Fruit fly (Drosophila melanogaster) whole organism, wandering third instar larva: ENCODE data around the gene Sdic1.
A peak's percentile ranks its signal among the peaks of the same experiment; 100 is the strongest.

Experiments used
- Abd-B ChIP-seq: fragments of >200 bp; optimal IDR thresholded peaks from 2 replicates; lab custom pipeline; 2017; ENCODE audit warnings: missing biosample characterization, missing genetic modification characterization
- CG32264 ChIP-seq: fragments of 200-800 bp; sonication (Bioruptor generic); optimal IDR thresholded peaks from 2 replicates; lab custom pipeline; 2016; ENCODE audit warnings: missing biosample characterization, missing genetic modification characterization
- CG9705 ChIP-seq: fragments of 200-800 bp; sonication (Bioruptor generic); optimal IDR thresholded peaks from 2 replicates; lab custom pipeline; 2018; ENCODE audit warnings: missing biosample characterization, mild to moderate bottlenecking, missing genetic modification characterization
- Myc ChIP-seq: fragments of >200 bp; optimal IDR thresholded peaks from 2 replicates; lab custom pipeline; 2017
- OdsH ChIP-seq: fragments of 200-800 bp; sonication (Bioruptor generic); optimal IDR thresholded peaks from 2 replicates; lab custom pipeline; 2016; ENCODE audit warnings: missing biosample characterization, mild to moderate bottlenecking, missing genetic modification characterization
- br ChIP-seq: fragments of 200-800 bp; sonication (Bioruptor generic); optimal IDR thresholded peaks from 2 replicates; lab custom pipeline; 2016; ENCODE audit warnings: missing biosample characterization, missing genetic modification characterization
- dl ChIP-seq, 2 experiments: fragments of 175-275, 200-275 bp in 1 of 2; fragments of 200-275 bp in 1 of 2; sonication (Bioruptor generic); optimal IDR thresholded peaks; lab custom pipeline; 2018; ENCODE audit warnings: mild to moderate bottlenecking in 2 of 2, missing biosample characterization in 2 of 2, missing genetic modification characterization in 2 of 2, moderate library complexity in 2 of 2; ENCODE audit not compliant: partially characterized antibody in 2 of 2, insufficient read depth in 1 of 2
- dmrt93B ChIP-seq: fragments of 200-800 bp; sonication (Bioruptor generic); optimal IDR thresholded peaks from 2 replicates; lab custom pipeline; 2018; ENCODE audit warnings: missing biosample characterization, mild to moderate bottlenecking, missing genetic modification characterization
- ey ChIP-seq: fragments of 200-800 bp; sonication (Bioruptor generic); optimal IDR thresholded peaks from 2 replicates; lab custom pipeline; 2016; ENCODE audit warnings: missing biosample characterization, missing genetic modification characterization
- h ChIP-seq: fragments of 200-800 bp; sonication (Bioruptor generic); optimal IDR thresholded peaks from 3 replicates; lab custom pipeline; 2016; ENCODE audit warnings: missing biosample characterization, mild to moderate bottlenecking, missing genetic modification characterization
- usp ChIP-seq: fragments of >200 bp; optimal IDR thresholded peaks from 2 replicates; lab custom pipeline; 2017; ENCODE audit warnings: missing biosample characterization, missing genetic modification characterization
- woc ChIP-seq: sonication (Bioruptor generic); optimal IDR thresholded peaks from 2 replicates; lab custom pipeline; 2016; ENCODE audit warnings: missing biosample characterization, mild to moderate bottlenecking, missing genetic modification characterization

dm6 chrX:20159679-20160140, 18.7 kb downstream of the Sdic1 start, which contains the start of gene Rab35:
- peak; percentile 29 for TF ChIP-seq h (GFP tag; lab: Kevin White, UChicago)
- no peak for TF ChIP-seq usp (GFP tag; lab: Kevin White, UChicago)
- no peak for TF ChIP-seq Myc (lab: Kevin White, UChicago)
- TF ChIP-seq OdsH (GFP tag; lab: Kevin White, UChicago): no peak
- TF ChIP-seq br (GFP tag; lab: Kevin White, UChicago): no peak
- TF ChIP-seq dl (GFP tag; optimal IDR thresholded peaks at IDR 0.05; lab: Kevin White, UChicago; ENCODE audit: insufficient read depth in 1 of 2, partially characterized antibody in 2 of 2): no peak
- TF ChIP-seq woc (GFP tag; lab: Kevin White, UChicago): no peak
- no peak for TF ChIP-seq Abd-B (GFP tag; lab: Kevin White, UChicago)
- TF ChIP-seq dmrt93B (GFP tag; lab: Kevin White, UChicago): no peak
- no peak for TF ChIP-seq CG32264 (GFP tag; lab: Kevin White, UChicago)
- no peak for TF ChIP-seq ey (GFP tag; lab: Kevin White, UChicago)
- TF ChIP-seq CG9705 (GFP tag; lab: Kevin White, UChicago): no peak
